Worm (Caenorhabditis elegans): Measurements from ENCODE around the gene T01B7.9.

T01B7.9 gene

DNA sequence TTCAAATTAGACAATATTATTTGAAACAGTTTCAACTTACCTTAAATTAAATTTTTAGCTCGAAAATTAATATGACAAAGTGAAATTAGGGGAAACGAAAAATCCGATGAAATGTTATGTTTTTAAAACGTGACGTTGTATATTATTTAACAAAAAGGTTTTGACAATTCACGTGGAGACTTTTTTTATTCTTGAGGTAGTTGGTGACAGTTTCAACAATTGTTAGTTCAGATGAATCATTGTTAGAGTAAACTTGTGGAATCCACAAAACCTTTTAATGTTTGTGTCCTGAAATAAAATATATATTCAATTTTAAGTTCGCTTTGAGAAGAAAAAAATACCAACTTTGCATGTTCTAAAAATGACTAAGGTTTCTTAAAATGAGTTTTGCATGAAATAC is 32.9 kb upstream of the T01B7.9 start, which contains the start of gene fut-1:
fut-1 (minus strand) TSS at position 101 of the 400 bp plus-strand sequence.
- TF ChIP-seq ama-1 (optimal IDR thresholded peaks at IDR 0.05) (no peak), hmg-4 (GFP tag; optimal IDR thresholded peaks at IDR 0.05) (no peak), tbx-11 (GFP tag; IDR thresholded peaks at IDR 0.05) (no peak), ceh-36 (tag; optimal IDR thresholded peaks at IDR 0.05) (no peak), flt-1 (GFP tag; IDR thresholded peaks at IDR 0.05) (no peak), hmbx-1 (tag; optimal IDR thresholded peaks at IDR 0.05) (no peak), pes-1 (GFP tag; IDR thresholded peaks at IDR 0.05) (no peak), ets-7 (tag; optimal IDR thresholded peaks at IDR 0.05) (no peak), tbx-37 (GFP tag; conservative IDR thresholded peaks at IDR 0.05) (no peak), sea-1 (GFP tag; conservative IDR thresholded peaks at IDR 0.05) (no peak), B0310.2 (tag; optimal IDR thresholded peaks at IDR 0.05) (no peak), scrt-1 (GFP tag; IDR thresholded peaks at IDR 0.05) (no peak), hnd-1 (tag; optimal IDR thresholded peaks at IDR 0.05) (no peak), aly-1 (tag; optimal IDR thresholded peaks at IDR 0.05) (no peak), tra-4 (tag; optimal IDR thresholded peaks at IDR 0.05) (no peak), ceh-13 (GFP tag; optimal IDR thresholded peaks at IDR 0.05) (no peak), F13C5.2 (tag; optimal IDR thresholded peaks at IDR 0.05) (no peak)

DNA sequence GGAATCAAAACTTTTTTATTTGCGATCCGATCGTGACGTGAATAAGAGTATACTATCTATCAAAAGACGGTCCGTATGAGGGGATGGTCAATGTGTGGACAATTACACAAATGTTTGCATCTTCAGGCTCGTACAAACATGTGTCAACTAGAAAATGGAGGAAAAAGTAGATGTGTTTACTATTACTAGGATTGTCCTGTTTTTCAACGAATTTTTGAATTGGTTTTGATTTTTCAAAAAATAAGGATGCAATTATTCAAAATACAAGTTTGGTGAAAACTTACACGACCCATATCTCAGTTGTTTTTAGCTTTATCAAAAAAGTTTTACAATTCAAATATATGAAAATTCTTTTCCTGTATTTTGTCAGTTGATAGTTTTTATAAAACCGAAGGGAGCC is 28.7 kb upstream of the T01B7.9 start, which contains the start of gene K08F8.7:
K08F8.7 (minus strand) TSS at position 101 of the 400 bp plus-strand sequence.
- TF ChIP-seq tbx-11 (GFP tag; IDR thresholded peaks at IDR 0.05), result no peak
- TF ChIP-seq hmg-4 (GFP tag; optimal IDR thresholded peaks at IDR 0.05), result no peak

DNA sequence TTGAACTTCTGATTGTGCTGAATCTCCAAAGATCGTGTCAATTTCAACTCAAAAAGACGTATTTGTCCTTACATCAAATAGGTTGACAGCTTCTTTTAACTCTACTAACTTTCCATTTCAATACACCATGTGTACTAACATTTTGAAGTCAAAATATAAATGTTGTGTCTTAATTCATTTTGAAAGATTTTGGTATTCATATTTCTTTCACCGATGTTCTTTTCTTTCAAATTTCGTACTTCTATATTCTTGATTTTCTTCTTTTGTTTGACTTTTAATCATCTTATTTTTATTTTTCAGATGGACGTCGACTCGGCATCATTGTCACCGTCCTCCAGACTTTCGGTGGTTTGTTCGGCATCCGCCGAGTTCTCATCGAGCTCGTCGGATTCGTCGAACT is 25.1 kb upstream of the T01B7.9 start, which contains the start of gene atf-2:
atf-2 (plus strand) TSS at position 301 of the 400 bp plus-strand sequence.
- TF ChIP-seq aly-1 (tag; optimal IDR thresholded peaks at IDR 0.05) (no peak), tbx-11 (GFP tag; IDR thresholded peaks at IDR 0.05) (no peak), sea-1 (GFP tag; conservative IDR thresholded peaks at IDR 0.05) (no peak), hmbx-1 (tag; optimal IDR thresholded peaks at IDR 0.05) (no peak), scrt-1 (GFP tag; IDR thresholded peaks at IDR 0.05) (no peak), flt-1 (GFP tag; IDR thresholded peaks at IDR 0.05) (no peak), F13C5.2 (tag; optimal IDR thresholded peaks at IDR 0.05) (no peak), pes-1 (GFP tag; IDR thresholded peaks at IDR 0.05) (no peak), ets-7 (tag; optimal IDR thresholded peaks at IDR 0.05) (no peak), ceh-36 (tag; optimal IDR thresholded peaks at IDR 0.05) (no peak), hmg-4 (GFP tag; optimal IDR thresholded peaks at IDR 0.05) (no peak)

DNA sequence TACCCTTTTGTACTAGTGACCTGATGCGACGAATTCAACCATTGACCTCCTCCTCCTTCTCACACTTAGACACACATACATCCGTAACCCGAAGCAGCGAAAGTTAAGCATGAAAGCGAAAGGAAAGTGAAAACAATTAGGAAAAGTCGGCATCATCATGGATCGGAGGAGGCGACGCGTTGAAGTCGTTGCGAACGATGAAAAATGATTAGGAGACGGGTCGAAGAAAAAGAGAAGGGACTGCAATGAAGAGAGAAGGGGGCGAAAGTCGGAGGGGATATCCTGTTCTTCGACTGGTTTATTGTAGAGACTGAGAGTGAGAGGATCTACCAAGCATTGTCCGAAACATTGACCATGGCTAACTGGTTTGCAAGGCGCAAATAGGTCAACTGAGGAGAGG is 24.4 kb upstream of the T01B7.9 start:
- TF ChIP-seq tra-4 (tag; optimal IDR thresholded peaks at IDR 0.05) (no peak), hmbx-1 (tag; optimal IDR thresholded peaks at IDR 0.05) (no peak), ets-7 (tag; optimal IDR thresholded peaks at IDR 0.05) (no peak)

DNA sequence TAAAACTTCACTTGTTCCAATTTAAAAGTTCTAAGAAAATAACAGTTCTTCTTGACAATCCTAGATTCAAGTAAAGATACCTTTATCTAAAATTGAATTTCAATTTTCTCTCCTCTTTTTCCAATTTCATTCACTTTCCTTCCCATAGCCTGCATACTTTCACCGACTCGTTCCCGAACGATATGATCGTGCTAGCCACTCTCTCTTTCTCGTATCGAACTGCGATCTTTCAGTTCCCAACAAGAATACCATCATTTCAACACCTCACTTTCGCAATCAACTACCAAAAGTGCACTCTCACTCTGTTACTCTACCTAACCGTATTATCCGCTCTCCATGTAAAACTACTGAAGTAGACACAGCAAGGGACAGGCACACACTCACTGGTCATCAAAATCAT is 23.5 kb upstream of the T01B7.9 start:
- TF ChIP-seq pes-1 (GFP tag; IDR thresholded peaks at IDR 0.05) (no peak), ceh-13 (GFP tag; optimal IDR thresholded peaks at IDR 0.05) (no peak), hmbx-1 (tag; optimal IDR thresholded peaks at IDR 0.05) (no peak), tra-4 (tag; optimal IDR thresholded peaks at IDR 0.05) (no peak), scrt-1 (GFP tag; IDR thresholded peaks at IDR 0.05) (no peak), hnd-1 (tag; optimal IDR thresholded peaks at IDR 0.05) (no peak), ceh-36 (tag; optimal IDR thresholded peaks at IDR 0.05) (no peak), flt-1 (GFP tag; IDR thresholded peaks at IDR 0.05) (no peak), ama-1 (optimal IDR thresholded peaks at IDR 0.05) (no peak), ets-7 (tag; optimal IDR thresholded peaks at IDR 0.05) (no peak), B0310.2 (tag; optimal IDR thresholded peaks at IDR 0.05) (no peak), hmg-4 (GFP tag; optimal IDR thresholded peaks at IDR 0.05) (no peak), F13C5.2 (tag; optimal IDR thresholded peaks at IDR 0.05) (no peak), tbx-11 (GFP tag; IDR thresholded peaks at IDR 0.05) (no peak), aly-1 (tag; optimal IDR thresholded peaks at IDR 0.05) (no peak), sea-1 (GFP tag; conservative IDR thresholded peaks at IDR 0.05) (no peak), tbx-37 (GFP tag; conservative IDR thresholded peaks at IDR 0.05) (no peak)

DNA sequence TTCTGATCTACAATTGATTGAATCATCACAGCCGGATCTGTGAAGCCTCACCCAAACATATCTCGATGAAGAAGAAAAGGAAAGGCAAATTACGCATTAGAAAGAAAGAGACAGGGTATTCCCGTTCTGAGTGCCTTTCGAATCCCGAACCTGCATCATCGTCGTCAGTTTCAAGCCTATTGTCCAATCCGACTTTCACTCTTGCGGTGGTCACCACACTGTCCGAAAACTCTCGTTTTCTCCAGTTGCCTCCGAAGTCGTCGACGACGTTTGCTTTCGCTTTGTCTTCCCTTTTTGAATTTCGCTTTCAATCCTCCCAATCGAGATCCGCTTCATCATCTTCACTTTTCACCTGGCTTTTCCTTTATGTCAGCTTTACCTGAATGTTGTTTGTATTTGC is 22.5 kb upstream of the T01B7.9 start:
- TF ChIP-seq pes-1 (GFP tag; IDR thresholded peaks at IDR 0.05) (no peak), hmbx-1 (tag; optimal IDR thresholded peaks at IDR 0.05) (no peak), ama-1 (optimal IDR thresholded peaks at IDR 0.05) (no peak), tbx-11 (GFP tag; IDR thresholded peaks at IDR 0.05) (no peak), hnd-1 (tag; optimal IDR thresholded peaks at IDR 0.05) (no peak), tra-4 (tag; optimal IDR thresholded peaks at IDR 0.05) (no peak), sea-1 (GFP tag; conservative IDR thresholded peaks at IDR 0.05) (no peak), ets-7 (tag; optimal IDR thresholded peaks at IDR 0.05) (no peak)

DNA sequence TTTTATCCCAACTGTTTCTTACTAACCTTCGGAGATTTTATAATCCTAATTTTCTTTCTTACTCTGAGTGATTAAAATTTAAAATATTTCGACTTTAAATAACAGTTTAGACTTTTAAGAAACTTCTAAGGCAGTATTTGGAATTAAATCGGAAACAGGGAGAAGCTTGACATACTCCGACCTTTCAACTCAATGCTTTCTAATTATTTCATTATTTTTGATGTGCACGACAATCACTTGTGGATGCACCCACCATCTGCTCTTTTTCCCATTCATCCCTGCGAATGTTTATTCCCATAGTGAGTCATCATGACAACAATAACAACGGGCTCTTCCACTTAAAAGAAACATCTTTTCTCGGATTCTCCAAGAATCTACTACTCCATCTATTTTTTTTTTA is 22.0 kb upstream of the T01B7.9 start:
- TF ChIP-seq tbx-11 (GFP tag; IDR thresholded peaks at IDR 0.05) (no peak), tbx-37 (GFP tag; conservative IDR thresholded peaks at IDR 0.05) (no peak), ceh-13 (GFP tag; optimal IDR thresholded peaks at IDR 0.05) (no peak), flt-1 (GFP tag; IDR thresholded peaks at IDR 0.05) (no peak), F13C5.2 (tag; optimal IDR thresholded peaks at IDR 0.05) (no peak), ets-7 (tag; optimal IDR thresholded peaks at IDR 0.05) (no peak), scrt-1 (GFP tag; IDR thresholded peaks at IDR 0.05) (no peak)

DNA sequence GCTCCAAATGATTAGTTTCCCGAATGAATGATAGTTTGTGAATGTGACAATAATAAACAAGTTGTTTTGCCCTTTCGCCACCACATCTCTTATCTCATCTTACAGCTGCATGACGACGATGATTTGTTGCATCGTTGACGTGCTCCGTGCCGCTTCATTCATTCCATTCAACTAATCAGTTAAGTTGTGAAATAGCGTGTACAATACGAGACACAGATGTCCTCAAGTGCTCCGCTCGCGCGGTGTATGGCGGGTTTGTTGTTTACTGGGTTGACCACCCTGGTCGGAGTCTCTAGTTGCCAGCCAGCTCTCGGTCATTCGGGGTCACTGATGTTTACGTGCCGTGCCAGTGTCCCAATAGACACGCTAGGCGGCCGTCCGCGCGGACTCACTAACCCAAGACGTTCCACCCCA is 21.3 kb upstream of the T01B7.9 start:
- TF ChIP-seq hmbx-1 (tag; optimal IDR thresholded peaks at IDR 0.05), result no peak
- TF ChIP-seq tbx-11 (GFP tag; IDR thresholded peaks at IDR 0.05), result no peak
- peak; percentile 11 for TF ChIP-seq F13C5.2 (tag; optimal IDR thresholded peaks at IDR 0.05)
- peak; percentile 54; the same call in 1 of the 2 replicates for TF ChIP-seq scrt-1 (GFP tag; IDR thresholded peaks at IDR 0.05)
- peak; percentile 73 for TF ChIP-seq hmg-4 (GFP tag; optimal IDR thresholded peaks at IDR 0.05)

All from whole organism, early embryonic.